Worm (Caenorhabditis elegans) whole organism, L1 larva: ENCODE results near the gene T13C5.6.

Experiments used
- C16A3.4 ChIP-seq: fragments of 150-350 bp; optimal IDR thresholded peaks from 2 replicates; lab custom pipeline; 2014; ENCODE audit warnings: missing biosample characterization, missing genetic modification characterization
- alr-1 ChIP-seq: fragments of 200-800 bp; sonication (Bioruptor generic); optimal IDR thresholded peaks from 2 replicates; lab custom pipeline; 2018; ENCODE audit warnings: borderline replicate concordance, mild to moderate bottlenecking, missing genetic modification characterization, missing compliant biosample characterization
- ama-1 ChIP-seq: fragments of 150-350 bp; optimal IDR thresholded peaks from 2 replicates; lab custom pipeline; 2014
- blmp-1 ChIP-seq: fragments of 150-350 bp; optimal IDR thresholded peaks from 2 replicates; lab custom pipeline; 2014; ENCODE audit warnings: missing biosample characterization, missing genetic modification characterization
- ceh-63 ChIP-seq: fragments of 200-800 bp; sonication (Bioruptor generic); optimal IDR thresholded peaks from 2 replicates; lab custom pipeline; 2018; ENCODE audit warnings: mild to moderate bottlenecking, missing genetic modification characterization, missing compliant biosample characterization
- ceh-8 ChIP-seq: fragments of 200-800 bp; sonication (Bioruptor generic); optimal IDR thresholded peaks from 2 replicates; lab custom pipeline; 2018; ENCODE audit warnings: mild to moderate bottlenecking, missing genetic modification characterization, moderate library complexity, missing compliant biosample characterization
- ceh-82 ChIP-seq, 3 experiments: fragments of 150-350 bp in 1 of 3; sonication (generic microtip) in 2 of 3; optimal IDR thresholded peaks; 2 replicates each; lab custom pipeline; 2014 to 2017; ENCODE audit warnings: missing biosample characterization in 3 of 3, missing genetic modification characterization in 3 of 3
- ceh-88 ChIP-seq: fragments of 200-800 bp; sonication (Bioruptor generic); IDR thresholded peaks from 2 replicates; pipeline ENCODE4 v1.3.6; 2022; ENCODE audit warnings: missing genetic modification characterization, missing compliant biosample characterization
- ceh-90 ChIP-seq: sonication (generic microtip); optimal IDR thresholded peaks from 2 replicates; lab custom pipeline; 2016; ENCODE audit warnings: missing genetic modification characterization, missing compliant biosample characterization
- ces-1 ChIP-seq: fragments of 150-350 bp; optimal IDR thresholded peaks from 2 replicates; lab custom pipeline; 2014; ENCODE audit warnings: missing biosample characterization, missing genetic modification reagents, missing genetic modification characterization
- efl-1 ChIP-seq, 4 experiments: fragments of 150-350 bp; optimal IDR thresholded peaks in 3 of 4; peaks in 1 of 4; 1 replicate in 1 of 4; 2 replicates in 3 of 4; lab custom pipeline; 2014; ENCODE audit warnings: missing biosample characterization in 2 of 4, missing genetic modification characterization in 2 of 4, missing genetic modification reagents in 2 of 4
- egl-13 ChIP-seq: sonication (generic microtip); optimal IDR thresholded peaks from 2 replicates; lab custom pipeline; 2016; ENCODE audit warnings: missing genotype, missing genetic modification reagents, missing genetic modification characterization, missing compliant biosample characterization
- elt-2 ChIP-seq: sonication (generic microtip); optimal IDR thresholded peaks from 2 replicates; lab custom pipeline; 2016; ENCODE audit warnings: missing genetic modification characterization, mild to moderate bottlenecking, inconsistent platforms, missing compliant biosample characterization, missing genetic modification reagents
- elt-3 ChIP-seq, 6 experiments: fragments of 150-350 bp in 1 of 6; sonication (generic microtip); optimal IDR thresholded peaks; 2 replicates each; lab custom pipeline; 2017 to 2018; ENCODE audit warnings: missing biosample characterization in 6 of 6, missing genetic modification characterization in 6 of 6, inconsistent platforms in 1 of 6
- fkh-10 ChIP-seq: sonication (generic microtip); optimal IDR thresholded peaks from 2 replicates; lab custom pipeline; 2017; ENCODE audit warnings: missing biosample characterization, missing genetic modification reagents, missing genetic modification characterization
- fkh-4 ChIP-seq: sonication (generic microtip); optimal IDR thresholded peaks from 2 replicates; lab custom pipeline; 2016; ENCODE audit warnings: missing compliant biosample characterization, missing genetic modification characterization, borderline replicate concordance
- fkh-8 ChIP-seq: sonication (generic microtip); optimal IDR thresholded peaks from 2 replicates; lab custom pipeline; 2016; ENCODE audit warnings: mild to moderate bottlenecking, missing genetic modification characterization, missing compliant biosample characterization
- fos-1 ChIP-seq: fragments of 150-350 bp; optimal IDR thresholded peaks from 2 replicates; lab custom pipeline; 2014; ENCODE audit warnings: missing biosample characterization, missing genetic modification characterization
- grh-1 ChIP-seq: fragments of 200-800 bp; sonication (Bioruptor generic); IDR thresholded peaks from 2 replicates; pipeline ENCODE4 v1.3.6; 2022; ENCODE audit warnings: missing genetic modification reagents, missing genetic modification characterization, missing compliant biosample characterization
- hpl-2 ChIP-seq: fragments of 150-350 bp; optimal IDR thresholded peaks from 2 replicates; lab custom pipeline; 2014; ENCODE audit warnings: missing biosample characterization, missing genetic modification reagents, missing genetic modification characterization
- irx-1 ChIP-seq: sonication (generic microtip); optimal IDR thresholded peaks from 2 replicates; lab custom pipeline; 2016; ENCODE audit warnings: missing genetic modification characterization, missing compliant biosample characterization
- isw-1 ChIP-seq: fragments of 200-800 bp; sonication (Bioruptor generic); IDR thresholded peaks from 2 replicates; pipeline ENCODE4 v1.3.6; 2022; ENCODE audit warnings: missing genetic modification characterization, missing compliant biosample characterization
- jun-1 ChIP-seq: fragments of 150-350 bp; optimal IDR thresholded peaks from 2 replicates; lab custom pipeline; 2014; ENCODE audit warnings: missing biosample characterization, missing genetic modification reagents, missing genetic modification characterization
- lin-35 ChIP-seq, 2 experiments: fragments of 150-350 bp; optimal IDR thresholded peaks; 2 replicates each; lab custom pipeline; 2014; ENCODE audit warnings: missing biosample characterization in 2 of 2, missing genetic modification characterization in 2 of 2, missing genetic modification reagents in 2 of 2
- lin-39 ChIP-seq: fragments of 150-350 bp; optimal IDR thresholded peaks from 2 replicates; lab custom pipeline; 2014; ENCODE audit warnings: missing biosample characterization, missing genetic modification reagents, missing genetic modification characterization
- lir-3 ChIP-seq: sonication (generic microtip); optimal IDR thresholded peaks from 2 replicates; lab custom pipeline; 2016; ENCODE audit warnings: mild to moderate bottlenecking, missing genetic modification characterization, moderate library complexity, missing compliant biosample characterization; ENCODE audit not compliant: poor library complexity
- lsy-2 ChIP-seq, 2 experiments: fragments of 150-350 bp; optimal IDR thresholded peaks; 2 replicates each; lab custom pipeline; 2014; ENCODE audit warnings: missing biosample characterization in 2 of 2, missing genetic modification characterization in 2 of 2
- mab-9 ChIP-seq: fragments of 200-800 bp; sonication (Bioruptor generic); IDR thresholded peaks from 2 replicates; pipeline ENCODE4 v1.3.6; 2022; ENCODE audit warnings: missing genetic modification reagents, missing genetic modification characterization, missing compliant biosample characterization
- mef-2 ChIP-seq: fragments of 150-350 bp; optimal IDR thresholded peaks from 2 replicates; lab custom pipeline; 2014; ENCODE audit warnings: missing biosample characterization, missing genetic modification characterization
- mep-1 ChIP-seq: fragments of 150-350 bp; optimal IDR thresholded peaks from 2 replicates; lab custom pipeline; 2014; ENCODE audit warnings: missing biosample characterization, missing genetic modification characterization
- nhr-11 ChIP-seq: fragments of 150-350 bp; optimal IDR thresholded peaks from 2 replicates; lab custom pipeline; 2014; ENCODE audit warnings: missing biosample characterization, missing genetic modification characterization
- nhr-12 ChIP-seq: sonication (generic microtip); optimal IDR thresholded peaks from 2 replicates; lab custom pipeline; 2017; ENCODE audit warnings: missing biosample characterization, missing genetic modification characterization
- nhr-19 ChIP-seq: fragments of 200-800 bp; sonication (Bioruptor generic); conservative IDR thresholded peaks from 2 replicates; pipeline ENCODE4 v1.3.6; 2022; ENCODE audit warnings: missing genetic modification characterization, missing compliant biosample characterization
- nhr-20 ChIP-seq: sonication (generic microtip); optimal IDR thresholded peaks from 2 replicates; lab custom pipeline; 2016; ENCODE audit warnings: mild to moderate bottlenecking, missing genetic modification characterization, missing compliant biosample characterization
- nhr-28 ChIP-seq: fragments of 150-350 bp; optimal IDR thresholded peaks from 2 replicates; lab custom pipeline; 2014; ENCODE audit warnings: missing biosample characterization, missing genetic modification characterization
- nhr-71 ChIP-seq: sonication (generic microtip); optimal IDR thresholded peaks from 2 replicates; lab custom pipeline; 2016; ENCODE audit warnings: mild to moderate bottlenecking, missing genetic modification characterization, moderate library complexity, missing compliant biosample characterization
- nhr-77 ChIP-seq: fragments of 150-350 bp; optimal IDR thresholded peaks from 2 replicates; lab custom pipeline; 2014; ENCODE audit warnings: missing biosample characterization, missing genetic modification characterization
- nhr-84 ChIP-seq: sonication (generic microtip); optimal IDR thresholded peaks from 2 replicates; lab custom pipeline; 2017; ENCODE audit warnings: missing biosample characterization, missing genetic modification characterization
- nhr-85 ChIP-seq: sonication (generic microtip); peaks from one replicate; lab custom pipeline; 2016; ENCODE audit warnings: missing genetic modification characterization, inconsistent platforms, missing compliant biosample characterization
- pax-3 ChIP-seq: fragments of 200-800 bp; sonication (Bioruptor generic); optimal IDR thresholded peaks from 2 replicates; lab custom pipeline; 2018; ENCODE audit warnings: mild to moderate bottlenecking, missing genetic modification characterization, moderate library complexity, missing compliant biosample characterization
- rnt-1 ChIP-seq: sonication (generic microtip); optimal IDR thresholded peaks from 2 replicates; lab custom pipeline; 2016; ENCODE audit warnings: mild to moderate bottlenecking, missing genetic modification characterization, moderate library complexity, missing compliant biosample characterization
- skn-1 ChIP-seq: fragments of 150-350 bp; optimal IDR thresholded peaks from 2 replicates; lab custom pipeline; 2014; ENCODE audit warnings: missing biosample characterization, missing genetic modification characterization
- snpc-4 ChIP-seq: fragments of 150-350 bp; optimal IDR thresholded peaks from 2 replicates; lab custom pipeline; 2014; ENCODE audit warnings: missing biosample characterization, missing genetic modification characterization
- sox-4 ChIP-seq: sonication (generic microtip); optimal IDR thresholded peaks from 2 replicates; lab custom pipeline; 2016; ENCODE audit warnings: missing genetic modification characterization, missing compliant biosample characterization
- tbx-2 ChIP-seq: sonication (generic microtip); optimal IDR thresholded peaks from 2 replicates; lab custom pipeline; 2016; ENCODE audit warnings: missing genetic modification characterization, missing compliant biosample characterization
- unc-30 ChIP-seq: sonication (generic microtip); optimal IDR thresholded peaks from 2 replicates; lab custom pipeline; 2017; ENCODE audit warnings: missing biosample characterization, missing genetic modification characterization
- unc-62 ChIP-seq: fragments of 150-350 bp; optimal IDR thresholded peaks from 2 replicates; lab custom pipeline; 2014; ENCODE audit warnings: missing biosample characterization, missing genetic modification reagents, missing genetic modification characterization
- unc-98 ChIP-seq: fragments of 200-800 bp; sonication (Bioruptor generic); IDR thresholded peaks from 2 replicates; pipeline ENCODE4 v1.3.6; 2022; ENCODE audit warnings: missing genetic modification characterization, missing compliant biosample characterization
- vab-15 ChIP-seq: sonication (generic microtip); optimal IDR thresholded peaks from 2 replicates; lab custom pipeline; 2017; ENCODE audit warnings: missing genotype, mild to moderate bottlenecking, missing genetic modification characterization, missing compliant biosample characterization
- xbp-1 ChIP-seq: sonication (generic microtip); optimal IDR thresholded peaks from 2 replicates; lab custom pipeline; 2016; ENCODE audit warnings: missing genetic modification characterization, missing compliant biosample characterization
- zip-4 ChIP-seq: fragments of 200-800 bp; sonication (Bioruptor generic); optimal IDR thresholded peaks from 2 replicates; lab custom pipeline; 2018; ENCODE audit warnings: mild to moderate bottlenecking, missing genetic modification characterization, moderate library complexity, missing compliant biosample characterization
- ztf-11 ChIP-seq, 2 experiments: sonication (generic microtip); optimal IDR thresholded peaks; 2 replicates each; lab custom pipeline; 2016 to 2017; ENCODE audit warnings: missing genetic modification characterization in 2 of 2, missing biosample characterization in 1 of 2, missing compliant biosample characterization in 1 of 2
- ztf-4 ChIP-seq: fragments of 150-350 bp; optimal IDR thresholded peaks from 2 replicates; lab custom pipeline; 2014; ENCODE audit warnings: missing biosample characterization, missing genetic modification characterization

Gene T13C5.6

ce11 chrX:6207687-6208088 is at the start of gene T13C5.6:
Gene T13C5.6 (minus strand): TSS chrX:6207687.
- peak; percentile 88 for TF ChIP-seq nhr-19 (GFP tag; lab: Robert Waterston, UW)
- peak in 3 of 6 experiments; percentile 10 to 61 (median 60) for TF ChIP-seq elt-3 (tag; optimal IDR thresholded peaks at IDR 0.05; lab: Kevin White, UChicago)
- no peak for TF ChIP-seq unc-30 (tag; lab: Kevin White, UChicago)
- TF ChIP-seq fos-1 = peak; percentile 67
- peak; percentile 89 for TF ChIP-seq hpl-2 (GFP tag; lab: Kevin White, UChicago)
- TF ChIP-seq egl-13 (tag; lab: Kevin White, UChicago) = peak; percentile 92
- TF ChIP-seq skn-1 = peak; percentile 86
- TF ChIP-seq zip-4 (GFP tag; lab: Kevin White, UChicago) = peak; percentile 63
- 0 out of 2 replicates have a peak, but pooled peaks have one; percentile 20 for TF ChIP-seq unc-98 (GFP tag; lab: Robert Waterston, UW)
- TF ChIP-seq lir-3 (tag; lab: Kevin White, UChicago) = peak; percentile 96
- TF ChIP-seq nhr-77 (tag; lab: Kevin White, UChicago) = peak; percentile 84
- no peak for TF ChIP-seq ces-1
- peak; percentile 69 to 85 for TF ChIP-seq lin-35 (GFP tag; optimal IDR thresholded peaks at IDR 0.05; lab: Kevin White, UChicago)
- peak; percentile 97 for TF ChIP-seq xbp-1
- peak; percentile 88 for TF ChIP-seq irx-1 (tag; lab: Kevin White, UChicago)
- TF ChIP-seq nhr-84 (tag; lab: Kevin White, UChicago) = no peak
- no peak for TF ChIP-seq nhr-11
- TF ChIP-seq lin-39 (tag; lab: Kevin White, UChicago) = peak; percentile 72
- TF ChIP-seq nhr-28 = no peak
- TF ChIP-seq ztf-11 (tag; optimal IDR thresholded peaks at IDR 0.05; lab: Kevin White, UChicago) = peak in 1 of 2 experiments; percentile 86
- TF ChIP-seq fkh-10 (GFP tag; lab: Kevin White, UChicago) = peak; percentile 91
- TF ChIP-seq pax-3 (tag; lab: Kevin White, UChicago) = peak; percentile 83
- no peak for TF ChIP-seq nhr-12
- peak; percentile 97 for TF ChIP-seq rnt-1 (tag; lab: Kevin White, UChicago)
- peak; percentile 93 for TF ChIP-seq C16A3.4 (tag; lab: Kevin White, UChicago)
- no peak for TF ChIP-seq alr-1 (tag; lab: Kevin White, UChicago)
- peak; percentile 79 for TF ChIP-seq elt-2 (tag; lab: Kevin White, UChicago)
- peak; percentile 93 for TF ChIP-seq nhr-85
- TF ChIP-seq nhr-71 (tag; lab: Kevin White, UChicago) = peak; percentile 92
- no peak for TF ChIP-seq ama-1 (lab: Kevin White, UChicago)
- TF ChIP-seq fkh-8 (tag; lab: Kevin White, UChicago) = peak; percentile 88
- TF ChIP-seq mep-1 (tag; lab: Kevin White, UChicago) = peak; percentile 90
- peak; percentile 66 for TF ChIP-seq jun-1 (tag; lab: Kevin White, UChicago)
- peak; percentile 64 for TF ChIP-seq ceh-88 (GFP tag; lab: Robert Waterston, UW)
- TF ChIP-seq vab-15 = peak; percentile 66
- peak; percentile 89 for TF ChIP-seq sox-4 (tag; lab: Kevin White, UChicago)
- TF ChIP-seq efl-1 (optimal IDR thresholded peaks at IDR 0.05; lab: Kevin White, UChicago) = peak; percentile 64 to 66
- TF ChIP-seq efl-1 (GFP tag; optimal IDR thresholded peaks at IDR 0.05 in 1 of 2; lab: Kevin White, UChicago) = peak; percentile 52 to 96
- TF ChIP-seq isw-1 = peak; percentile 70
- peak; percentile 52 to 85 (median 81) for TF ChIP-seq ceh-82 (tag; optimal IDR thresholded peaks at IDR 0.05; lab: Kevin White, UChicago)
- TF ChIP-seq unc-62 = no peak
- peak; percentile 85 for TF ChIP-seq mab-9
- TF ChIP-seq ceh-90 (tag; lab: Kevin White, UChicago) = peak; percentile 81
- peak; percentile 81 for TF ChIP-seq ztf-4 (tag; lab: Kevin White, UChicago)
- TF ChIP-seq tbx-2 (tag; lab: Kevin White, UChicago) = peak; percentile 91
- peak; percentile 79 to 88 for TF ChIP-seq lsy-2 (tag; optimal IDR thresholded peaks at IDR 0.05; lab: Kevin White, UChicago)
- peak; percentile 57 for TF ChIP-seq snpc-4 (tag; lab: Kevin White, UChicago)
- TF ChIP-seq ceh-8 = peak; percentile 78
- peak; percentile 22 for TF ChIP-seq mef-2
- peak; percentile 93 for TF ChIP-seq nhr-20 (tag; lab: Kevin White, UChicago)
- no peak for TF ChIP-seq ceh-63 (GFP tag; lab: Kevin White, UChicago)
- peak; percentile 62 for TF ChIP-seq blmp-1 (tag; lab: Kevin White, UChicago)
- peak; percentile 77 for TF ChIP-seq fkh-4 (tag; lab: Kevin White, UChicago)
- TF ChIP-seq grh-1 (GFP tag; lab: Robert Waterston, UW) = peak; percentile 59
